Worm (Caenorhabditis elegans): ENCODE data around the gene F54F2.9.

DNA sequence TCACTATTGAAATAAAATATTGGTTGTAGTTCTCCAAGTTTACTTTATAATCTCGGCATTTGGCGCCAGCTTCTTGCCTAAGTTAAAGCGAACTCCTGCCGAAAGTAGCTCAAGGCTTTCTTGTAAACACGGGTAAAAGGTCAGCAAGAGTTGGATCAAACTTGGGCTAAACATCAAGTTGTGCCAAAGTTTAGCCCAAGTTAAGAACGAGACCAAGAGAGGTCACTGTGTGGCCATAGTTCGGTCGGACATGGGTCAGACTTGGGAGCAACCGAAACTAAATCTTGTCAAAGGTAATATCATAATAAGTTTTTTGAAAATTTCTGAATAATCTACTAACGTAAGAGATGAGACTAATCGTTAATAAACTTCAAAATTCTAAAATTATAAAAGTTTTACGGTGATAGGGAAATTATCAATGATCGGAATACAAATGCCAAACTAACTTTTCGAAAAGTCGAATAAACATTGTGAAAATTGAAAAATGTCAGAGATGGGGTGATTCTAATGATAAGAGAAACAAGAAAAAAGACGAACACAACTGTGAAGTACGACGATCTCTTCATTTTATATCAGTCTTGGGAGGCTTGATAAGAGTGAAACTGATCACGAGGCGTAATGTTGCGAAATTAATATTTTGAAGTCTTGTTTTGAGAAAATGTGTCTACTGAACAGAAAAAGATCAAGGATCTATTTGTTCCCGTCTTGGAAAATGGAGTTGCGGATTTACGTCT, 41.1 kb upstream of the F54F2.9 start:
- TF ChIP-seq ama-1 (optimal IDR thresholded peaks at IDR 0.05): peak; percentile 78
- no peak for TF ChIP-seq R02D3.7 (tag; optimal IDR thresholded peaks at IDR 0.05)
- no peak for TF ChIP-seq dmd-4 (tag; optimal IDR thresholded peaks at IDR 0.05)
- TF ChIP-seq nhr-10 (tag; optimal IDR thresholded peaks at IDR 0.05): no peak
